Worm (Caenorhabditis elegans) whole organism, L4 larva: ENCODE results near the gene F36A4.1.
"Not testable (repeated sequence)": the region's sequence is repeated elsewhere in the genome, so short reads cannot be mapped to it uniquely, and the experiment has no call there.

ENCODE experiments used
- F44E2.7 ChIP-seq: fragments of 200-800 bp; sonication (Bioruptor generic); IDR thresholded peaks from 2 replicates; pipeline ENCODE4 v2.1.2; 2022; ENCODE audit warnings: missing genetic modification characterization, missing compliant biosample characterization
- ama-1 ChIP-seq: fragments of 150-350 bp; optimal IDR thresholded peaks from 2 replicates; lab custom pipeline; 2014; ENCODE audit warnings: inconsistent platforms, mixed read lengths
- lin-15B ChIP-seq: fragments of 150-350 bp; sonication (generic microtip); optimal IDR thresholded peaks from 3 replicates; lab custom pipeline; 2014; ENCODE audit warnings: missing biosample characterization, missing genetic modification characterization
- lin-39 ChIP-seq: fragments of 150-350 bp; optimal IDR thresholded peaks from 2 replicates; lab custom pipeline; 2014; ENCODE audit warnings: missing biosample characterization, missing genetic modification reagents, missing genetic modification characterization
- lir-3 ChIP-seq: sonication (generic microtip); optimal IDR thresholded peaks from 2 replicates; lab custom pipeline; 2016; ENCODE audit warnings: mild to moderate bottlenecking, missing genetic modification characterization, missing compliant biosample characterization
- mep-1 ChIP-seq: fragments of 150-350 bp; sonication (generic microtip); optimal IDR thresholded peaks from 3 replicates; lab custom pipeline; 2014; ENCODE audit warnings: missing biosample characterization, missing genetic modification characterization
- mes-2 ChIP-seq: sonication (generic microtip); optimal IDR thresholded peaks from 2 replicates; lab custom pipeline; 2016; ENCODE audit warnings: missing genotype, mild to moderate bottlenecking, missing genetic modification characterization, missing compliant biosample characterization; ENCODE audit not compliant: poor library complexity, severe bottlenecking
- nhr-77 ChIP-seq: fragments of 150-350 bp; optimal IDR thresholded peaks from 2 replicates; lab custom pipeline; 2014; ENCODE audit warnings: missing biosample characterization, missing genetic modification characterization
- unc-130 ChIP-seq: sonication (generic microtip); optimal IDR thresholded peaks from 2 replicates; lab custom pipeline; 2016; ENCODE audit warnings: missing genetic modification reagents, missing genetic modification characterization, missing compliant biosample characterization
- unc-62 ChIP-seq, 3 experiments: fragments of 150-350 bp in 1 of 3; sonication (generic microtip); optimal IDR thresholded peaks in 2 of 3; peaks in 1 of 3; 1 replicate in 1 of 3; 2 replicates in 2 of 3; lab custom pipeline; 2014 to 2017; ENCODE audit warnings: missing biosample characterization in 3 of 3, missing genetic modification characterization in 3 of 3, missing genetic modification reagents in 3 of 3, missing genotype in 1 of 3
- ztf-7 ChIP-seq: fragments of 150-350 bp; optimal IDR thresholded peaks from 2 replicates; lab custom pipeline; 2014; ENCODE audit warnings: missing biosample characterization, missing genetic modification characterization

DNA sequence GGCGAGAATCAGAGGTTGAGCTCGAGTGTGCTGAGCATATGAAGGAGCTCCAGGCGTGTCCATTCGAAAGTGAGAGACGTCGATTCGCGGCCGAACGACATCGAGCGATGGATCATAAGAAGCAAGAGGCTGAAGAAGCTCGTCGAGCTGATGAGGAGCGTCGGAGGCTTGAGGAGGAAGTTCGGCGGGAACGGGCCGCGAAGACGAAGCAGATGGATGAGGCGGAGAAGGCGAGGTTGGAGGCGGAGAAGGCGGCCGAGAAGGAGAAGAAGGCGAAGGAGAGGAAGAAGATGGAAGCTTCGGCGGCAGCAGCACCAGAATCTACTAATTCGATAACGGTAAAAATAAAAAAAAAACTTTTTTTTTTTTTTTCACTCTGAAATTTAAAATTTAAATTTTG lies 40.9 kb downstream of the F36A4.1 start:
- not testable (repeated sequence) for TF ChIP-seq ama-1 (lab: Kevin White, UChicago); lin-15B (tag; lab: Kevin White, UChicago); lin-39 (tag; lab: Kevin White, UChicago); ztf-7 (tag; lab: Kevin White, UChicago); unc-130 (GFP tag; lab: Kevin White, UChicago); mep-1 (tag; lab: Kevin White, UChicago); nhr-77 (tag; lab: Kevin White, UChicago); unc-62 (GFP tag; optimal IDR thresholded peaks at IDR 0.05 in 1 of 2; lab: Kevin White, UChicago); unc-62 (tag; optimal IDR thresholded peaks at IDR 0.05; lab: Kevin White, UChicago); lir-3 (tag; lab: Kevin White, UChicago); mes-2 (tag; lab: Kevin White, UChicago); F44E2.7 (GFP tag; lab: Robert Waterston, UW)
